Worm (Caenorhabditis elegans) whole organism, late embryonic: ENCODE results near the gene clec-218.

Experiments
- C08G9.2 ChIP-seq: sonication (generic microtip); optimal IDR thresholded peaks from 2 replicates; lab custom pipeline; 2016; ENCODE audit warnings: mild to moderate bottlenecking, missing genetic modification characterization, moderate library complexity, missing compliant biosample characterization
- C38D4.7 ChIP-seq: fragments of 200-800 bp; sonication (Bioruptor generic); optimal IDR thresholded peaks from 2 replicates; lab custom pipeline; 2018; ENCODE audit warnings: mild to moderate bottlenecking, missing genetic modification characterization, moderate library complexity, missing compliant biosample characterization
- K02D7.2 ChIP-seq: sonication (generic microtip); optimal IDR thresholded peaks from 2 replicates; lab custom pipeline; 2017; ENCODE audit warnings: mild to moderate bottlenecking, missing genetic modification characterization, missing compliant biosample characterization
- K09A11.1 ChIP-seq: sonication (generic microtip); optimal IDR thresholded peaks from 2 replicates; lab custom pipeline; 2017; ENCODE audit warnings: antibody characterized with exemption, mild to moderate bottlenecking, missing genetic modification characterization, missing compliant biosample characterization; ENCODE audit not compliant: insufficient read depth
- Y22D7AL.16 ChIP-seq: sonication (generic microtip); optimal IDR thresholded peaks from 2 replicates; lab custom pipeline; 2016; ENCODE audit warnings: missing genetic modification characterization, missing compliant biosample characterization
- ceh-19 ChIP-seq: fragments of 200-800 bp; sonication (Bioruptor generic); optimal IDR thresholded peaks from 2 replicates; lab custom pipeline; 2018; ENCODE audit warnings: mild to moderate bottlenecking, missing genetic modification characterization, missing compliant biosample characterization
- ceh-2 ChIP-seq: sonication (generic microtip); optimal IDR thresholded peaks from 2 replicates; lab custom pipeline; 2016; ENCODE audit warnings: missing genotype, missing genetic modification characterization, missing compliant biosample characterization
- ceh-24 ChIP-seq: sonication (generic microtip); optimal IDR thresholded peaks from 2 replicates; lab custom pipeline; 2016; ENCODE audit warnings: mild to moderate bottlenecking, missing genetic modification characterization, missing compliant biosample characterization
- ceh-30 ChIP-seq: fragments of 150-350 bp; optimal IDR thresholded peaks from 2 replicates; lab custom pipeline; 2014; ENCODE audit warnings: missing biosample characterization, missing genetic modification characterization
- ceh-31 ChIP-seq: sonication (generic microtip); optimal IDR thresholded peaks from 2 replicates; lab custom pipeline; 2016; ENCODE audit warnings: missing genetic modification characterization, missing compliant biosample characterization
- ceh-9 ChIP-seq: sonication (generic microtip); optimal IDR thresholded peaks from 2 replicates; lab custom pipeline; 2016; ENCODE audit warnings: mild to moderate bottlenecking, missing genetic modification characterization, inconsistent platforms, missing compliant biosample characterization
- che-1 ChIP-seq: sonication (generic microtip); optimal IDR thresholded peaks from 2 replicates; lab custom pipeline; 2016; ENCODE audit warnings: mild to moderate bottlenecking, missing genetic modification characterization, missing compliant biosample characterization
- elt-2 ChIP-seq: sonication (generic microtip); optimal IDR thresholded peaks from 2 replicates; lab custom pipeline; 2016; ENCODE audit warnings: missing genetic modification reagents, missing genetic modification characterization, missing compliant biosample characterization
- elt-4 ChIP-seq: sonication (generic microtip); optimal IDR thresholded peaks from 2 replicates; lab custom pipeline; 2016; ENCODE audit warnings: missing genetic modification characterization, missing compliant biosample characterization
- eyg-1 ChIP-seq: sonication (generic microtip); optimal IDR thresholded peaks from 2 replicates; lab custom pipeline; 2016; ENCODE audit warnings: missing genotype, missing genetic modification characterization, missing compliant biosample characterization
- fax-1 ChIP-seq: sonication (generic microtip); optimal IDR thresholded peaks from 2 replicates; lab custom pipeline; 2016; ENCODE audit warnings: missing genotype, missing genetic modification characterization, missing compliant biosample characterization
- fkh-10 ChIP-seq: fragments of 150-350 bp; optimal IDR thresholded peaks from 2 replicates; lab custom pipeline; 2014; ENCODE audit warnings: missing biosample characterization, missing genetic modification reagents, missing genetic modification characterization
- fkh-6 ChIP-seq: sonication (generic microtip); optimal IDR thresholded peaks from 2 replicates; lab custom pipeline; 2016; ENCODE audit warnings: missing genetic modification characterization, missing compliant biosample characterization
- hlh-13 ChIP-seq: fragments of 200-800 bp; sonication (Bioruptor generic); optimal IDR thresholded peaks from 2 replicates; lab custom pipeline; 2018; ENCODE audit warnings: mild to moderate bottlenecking, missing genetic modification characterization, missing compliant biosample characterization
- hlh-15 ChIP-seq: sonication (generic microtip); optimal IDR thresholded peaks from 2 replicates; lab custom pipeline; 2016; ENCODE audit warnings: missing genetic modification characterization, missing compliant biosample characterization
- hlh-6 ChIP-seq: sonication (generic microtip); optimal IDR thresholded peaks from 2 replicates; lab custom pipeline; 2016; ENCODE audit warnings: missing genotype, missing genetic modification characterization, missing compliant biosample characterization
- lim-6 ChIP-seq: sonication (generic microtip); optimal IDR thresholded peaks from 2 replicates; lab custom pipeline; 2016; ENCODE audit warnings: missing genetic modification characterization, missing compliant biosample characterization
- lin-11 ChIP-seq: fragments of 200-800 bp; sonication (Bioruptor generic); optimal IDR thresholded peaks from 2 replicates; lab custom pipeline; 2018; ENCODE audit warnings: mild to moderate bottlenecking, missing genetic modification characterization, missing compliant biosample characterization
- nfya-1 ChIP-seq: sonication (generic microtip); optimal IDR thresholded peaks from 2 replicates; lab custom pipeline; 2017; ENCODE audit warnings: missing genetic modification characterization, mild to moderate bottlenecking, missing compliant biosample characterization, antibody characterized with exemption, moderate library complexity
- nhr-232 ChIP-seq: sonication (generic microtip); optimal IDR thresholded peaks from 2 replicates; lab custom pipeline; 2016; ENCODE audit warnings: missing genetic modification characterization, missing compliant biosample characterization
- odd-2 ChIP-seq: sonication (generic microtip); optimal IDR thresholded peaks from 2 replicates; lab custom pipeline; 2017; ENCODE audit warnings: antibody characterized with exemption, mild to moderate bottlenecking, missing genetic modification characterization, missing compliant biosample characterization
- pat-9 ChIP-seq: fragments of 200-800 bp; sonication (Bioruptor generic); optimal IDR thresholded peaks from 2 replicates; lab custom pipeline; 2018; ENCODE audit warnings: mild to moderate bottlenecking, missing genetic modification characterization, moderate library complexity, missing compliant biosample characterization
- pax-1 ChIP-seq: fragments of 150-350 bp; optimal IDR thresholded peaks from 2 replicates; lab custom pipeline; 2014; ENCODE audit warnings: missing biosample characterization, missing genetic modification characterization
- pha-2 ChIP-seq: sonication (generic microtip); optimal IDR thresholded peaks from 2 replicates; lab custom pipeline; 2017; ENCODE audit warnings: mild to moderate bottlenecking, missing genetic modification characterization, missing compliant biosample characterization
- pqm-1 ChIP-seq: sonication (generic microtip); optimal IDR thresholded peaks from 2 replicates; lab custom pipeline; 2016; ENCODE audit warnings: missing genetic modification characterization, missing compliant biosample characterization
- pros-1 ChIP-seq: fragments of 150-350 bp; optimal IDR thresholded peaks from 2 replicates; lab custom pipeline; 2014; ENCODE audit warnings: missing biosample characterization, missing genetic modification reagents, missing genetic modification characterization
- ref-2 ChIP-seq: sonication (generic microtip); optimal IDR thresholded peaks from 2 replicates; lab custom pipeline; 2016; ENCODE audit warnings: missing genetic modification characterization, missing compliant biosample characterization
- rnt-1 ChIP-seq: sonication (generic microtip); optimal IDR thresholded peaks from 2 replicates; lab custom pipeline; 2016; ENCODE audit warnings: missing genetic modification characterization, missing compliant biosample characterization
- sdc-2 ChIP-seq: sonication (generic microtip); optimal IDR thresholded peaks from 2 replicates; lab custom pipeline; 2016; ENCODE audit warnings: missing genotype, missing genetic modification characterization, missing compliant biosample characterization
- sox-2 ChIP-seq: fragments of 200-800 bp; sonication (Bioruptor generic); IDR thresholded peaks from 2 replicates; pipeline ENCODE4 v1.3.6; 2022; ENCODE audit warnings: missing genetic modification reagents, missing genetic modification characterization, missing compliant biosample characterization
- sox-4 ChIP-seq: sonication (generic microtip); optimal IDR thresholded peaks from 2 replicates; lab custom pipeline; 2017; ENCODE audit warnings: mild to moderate bottlenecking, missing genetic modification characterization, inconsistent platforms, missing compliant biosample characterization
- tbx-7 ChIP-seq: sonication (generic microtip); optimal IDR thresholded peaks from 2 replicates; lab custom pipeline; 2016; ENCODE audit warnings: missing genotype, missing genetic modification characterization, missing compliant biosample characterization
- ttx-3 ChIP-seq: sonication (generic microtip); optimal IDR thresholded peaks from 2 replicates; lab custom pipeline; 2016; ENCODE audit warnings: missing genetic modification reagents, missing genetic modification characterization, missing compliant biosample characterization
- unc-55 ChIP-seq: sonication (generic microtip); optimal IDR thresholded peaks from 2 replicates; lab custom pipeline; 2017; ENCODE audit warnings: missing biosample characterization, missing genetic modification reagents, missing genetic modification characterization
- unc-86 ChIP-seq: sonication (generic microtip); optimal IDR thresholded peaks from 2 replicates; lab custom pipeline; 2016; ENCODE audit warnings: missing genetic modification characterization, missing compliant biosample characterization
- ztf-16 ChIP-seq: sonication (generic microtip); optimal IDR thresholded peaks from 2 replicates; lab custom pipeline; 2017; ENCODE audit warnings: missing genetic modification characterization, missing compliant biosample characterization

Gene clec-218

ce11 chrV:8285455-8285854 lies 22.3 kb upstream of the clec-218 start:
- TF ChIP-seq Y22D7AL.16 (tag; lab: Kevin White, UChicago) = no peak
- no peak for TF ChIP-seq pha-2 (tag; lab: Kevin White, UChicago)
- TF ChIP-seq sox-4 (tag; lab: Kevin White, UChicago) = no peak
- no peak for TF ChIP-seq elt-4 (tag; lab: Kevin White, UChicago)
- TF ChIP-seq unc-86 (tag; lab: Kevin White, UChicago) = no peak
- no peak for TF ChIP-seq pros-1
- no peak for TF ChIP-seq hlh-15 (tag; lab: Kevin White, UChicago)
- TF ChIP-seq ceh-19 = no peak
- TF ChIP-seq lin-11 (tag; lab: Kevin White, UChicago) = no peak
- no peak for TF ChIP-seq lim-6 (tag; lab: Kevin White, UChicago)
- TF ChIP-seq pat-9 (tag; lab: Kevin White, UChicago) = no peak

- no peak for TF ChIP-seq ref-2 (tag; lab: Kevin White, UChicago)
- no peak for TF ChIP-seq nhr-232 (tag; lab: Kevin White, UChicago)
- no peak for TF ChIP-seq ceh-30 (tag; lab: Kevin White, UChicago)
- no peak for TF ChIP-seq unc-86 (tag; lab: Kevin White, UChicago)
- TF ChIP-seq ceh-31 (tag; lab: Kevin White, UChicago) = no peak
- TF ChIP-seq pax-1 (tag; lab: Kevin White, UChicago) = no peak
- TF ChIP-seq tbx-7 (tag; lab: Kevin White, UChicago) = no peak
- no peak for TF ChIP-seq hlh-13
- no peak for TF ChIP-seq rnt-1 (tag; lab: Kevin White, UChicago)
Measured at ce11 chrV:8288125-8288806, 19.5 kb upstream of the clec-218 start.

- TF ChIP-seq fax-1 (tag; lab: Kevin White, UChicago) (no peak), pat-9 (tag; lab: Kevin White, UChicago) (no peak), fkh-6 (no peak), ceh-24 (tag; lab: Kevin White, UChicago) (no peak), K02D7.2 (no peak), che-1 (tag; lab: Kevin White, UChicago) (no peak), elt-4 (tag; lab: Kevin White, UChicago) (no peak), lim-6 (tag; lab: Kevin White, UChicago) (no peak), pha-2 (tag; lab: Kevin White, UChicago) (no peak), hlh-6 (tag; lab: Kevin White, UChicago) (no peak), sox-4 (tag; lab: Kevin White, UChicago) (no peak), ceh-19 (no peak), pros-1 (no peak), eyg-1 (tag; lab: Kevin White, UChicago) (no peak), fkh-10 (GFP tag; lab: Kevin White, UChicago) (no peak), unc-55 (GFP tag; lab: Kevin White, UChicago) (no peak)
Measured at ce11 chrV:8291764-8292163, 16.0 kb upstream of the clec-218 start, which contains the start of gene srg-33. Gene srg-33, plus strand, starts transcription at chrV:8292064.

- TF ChIP-seq ztf-16 (no peak), pat-9 (tag; lab: Kevin White, UChicago) (no peak), fkh-6 (no peak), elt-2 (tag; lab: Kevin White, UChicago) (no peak), nfya-1 (tag; lab: Kevin White, UChicago) (no peak), K09A11.1 (tag; lab: Kevin White, UChicago) (no peak), sox-2 (GFP tag; lab: Robert Waterston, UW) (no peak), nhr-232 (tag; lab: Kevin White, UChicago) (no peak), K02D7.2 (no peak), ceh-9 (tag; lab: Kevin White, UChicago) (no peak), C38D4.7 (GFP tag; lab: Kevin White, UChicago) (no peak), ref-2 (tag; lab: Kevin White, UChicago) (no peak), sdc-2 (tag; lab: Kevin White, UChicago) (no peak), ceh-2 (no peak), odd-2 (tag; lab: Kevin White, UChicago) (no peak), pax-1 (tag; lab: Kevin White, UChicago) (no peak), pqm-1 (tag; lab: Kevin White, UChicago) (no peak), ttx-3 (tag; lab: Kevin White, UChicago) (no peak), C08G9.2 (tag; lab: Kevin White, UChicago) (no peak)
Measured at ce11 chrV:8295866-8296265, 11.9 kb upstream of the clec-218 start, which contains the start of gene smex-1. Gene smex-1, minus strand, starts transcription at chrV:8295966.
